Worm (Caenorhabditis elegans) whole organism, midembryonic: ENCODE measurements around the gene mpz-3.

Experiments
- T22C8.4 ChIP-seq: fragments of 200-800 bp; sonication (Bioruptor generic); IDR thresholded peaks from 2 replicates; pipeline ENCODE4 v1.3.6; 2022; ENCODE audit warnings: missing genetic modification characterization, missing compliant biosample characterization
- cog-1 ChIP-seq: sonication (generic microtip); optimal IDR thresholded peaks from 2 replicates; lab custom pipeline; 2016; ENCODE audit warnings: missing genetic modification characterization, missing compliant biosample characterization
- flt-1 ChIP-seq: fragments of 200-800 bp; sonication (Bioruptor generic); IDR thresholded peaks from 2 replicates; pipeline ENCODE4 v1.3.6; 2022; ENCODE audit warnings: missing genetic modification characterization, missing compliant biosample characterization
- klf-2 ChIP-seq: fragments of 200-800 bp; sonication (Bioruptor generic); conservative IDR thresholded peaks from 2 replicates; pipeline ENCODE4 v1.3.6; 2022; ENCODE audit warnings: missing genetic modification reagents, missing genetic modification characterization, missing compliant biosample characterization
- med-1 ChIP-seq: sonication (generic microtip); optimal IDR thresholded peaks from 2 replicates; lab custom pipeline; 2017; ENCODE audit warnings: missing genetic modification characterization, mild to moderate bottlenecking, missing compliant biosample characterization, antibody characterized with exemption, missing genetic modification reagents; ENCODE audit not compliant: insufficient read depth
- ref-1 ChIP-seq: fragments of 200-800 bp; sonication (Bioruptor generic); conservative IDR thresholded peaks from 2 replicates; pipeline ENCODE4 v1.3.6; 2022; ENCODE audit warnings: missing genetic modification reagents, missing genetic modification characterization, missing compliant biosample characterization
- tab-1 ChIP-seq: fragments of 200-800 bp; sonication (Bioruptor generic); IDR thresholded peaks from 2 replicates; pipeline ENCODE4 v1.3.6; 2022; ENCODE audit warnings: missing genetic modification characterization, missing compliant biosample characterization
- ztf-23 ChIP-seq: fragments of 200-800 bp; sonication (Bioruptor generic); IDR thresholded peaks from 2 replicates; pipeline ENCODE4 v1.3.6; 2022; ENCODE audit warnings: missing genetic modification reagents, missing genetic modification characterization, missing compliant biosample characterization
- ztf-29 ChIP-seq: fragments of 200-800 bp; sonication (Bioruptor generic); IDR thresholded peaks from 2 replicates; pipeline ENCODE4 v1.3.6; 2022; ENCODE audit warnings: missing genetic modification reagents, missing genetic modification characterization, missing compliant biosample characterization

Gene mpz-3

DNA sequence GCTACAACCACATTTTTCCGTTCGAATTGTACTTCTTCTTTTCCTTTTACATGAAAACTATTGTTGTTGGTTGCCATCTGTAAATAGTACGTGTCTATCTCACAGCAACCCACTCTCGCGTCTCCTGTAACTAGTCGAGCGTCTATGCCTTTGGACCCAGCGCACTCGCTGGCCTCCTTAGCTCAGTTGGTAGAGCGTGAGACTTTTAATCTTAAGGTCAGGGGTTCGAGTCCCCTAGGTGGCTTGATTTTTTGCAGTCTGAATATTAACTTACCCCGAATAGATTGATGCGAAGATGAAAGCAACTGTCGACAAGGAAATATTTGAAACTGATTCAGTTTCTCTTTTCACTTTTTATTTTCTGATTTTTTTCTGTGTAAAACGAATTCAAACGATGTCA lies at the start of gene mpz-3:
Gene mpz-3 (minus strand): TSS at position 320 of the 400 bp plus-strand sequence.
- TF ChIP-seq med-1 (GFP tag; lab: Kevin White, UChicago) (peak; percentile 66), klf-2 (GFP tag; lab: Robert Waterston, UW) (no peak; the same call in none of the 2 replicates), cog-1 (tag; lab: Kevin White, UChicago) (no peak), ztf-23 (GFP tag; lab: Robert Waterston, UW) (peak; percentile 80; the same call in 1 of the 2 replicates), ref-1 (GFP tag; lab: Robert Waterston, UW) (peak; percentile 61), T22C8.4 (peak; percentile 67; the same call in 1 of the 2 replicates), flt-1 (GFP tag; lab: Robert Waterston, UW) (peak; percentile 86), tab-1 (GFP tag; lab: Robert Waterston, UW) (peak; percentile 82; the same call in 1 of the 2 replicates), ztf-29 (peak; percentile 56; the same call in 1 of the 2 replicates)

DNA sequence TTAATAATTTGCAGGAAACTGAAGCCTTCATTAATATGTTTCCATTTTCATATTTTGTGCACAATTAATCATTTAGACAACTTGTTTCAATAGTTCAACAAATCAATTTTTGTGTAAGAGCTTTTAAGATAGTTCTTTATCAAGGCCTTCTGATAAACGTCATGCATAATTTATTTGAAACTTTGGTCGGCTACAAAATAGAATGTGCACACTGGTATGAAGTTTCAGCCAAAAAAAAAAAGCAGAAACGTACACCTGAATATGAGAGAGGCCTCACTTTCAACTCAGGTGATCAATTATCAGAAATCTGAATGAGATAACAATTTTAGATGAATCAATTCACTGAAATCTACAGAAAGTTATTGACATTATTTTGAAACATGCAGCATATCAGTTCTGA lies 49.3 kb upstream of the mpz-3 start:
- TF ChIP-seq ref-1 (GFP tag; lab: Robert Waterston, UW): no peak

DNA sequence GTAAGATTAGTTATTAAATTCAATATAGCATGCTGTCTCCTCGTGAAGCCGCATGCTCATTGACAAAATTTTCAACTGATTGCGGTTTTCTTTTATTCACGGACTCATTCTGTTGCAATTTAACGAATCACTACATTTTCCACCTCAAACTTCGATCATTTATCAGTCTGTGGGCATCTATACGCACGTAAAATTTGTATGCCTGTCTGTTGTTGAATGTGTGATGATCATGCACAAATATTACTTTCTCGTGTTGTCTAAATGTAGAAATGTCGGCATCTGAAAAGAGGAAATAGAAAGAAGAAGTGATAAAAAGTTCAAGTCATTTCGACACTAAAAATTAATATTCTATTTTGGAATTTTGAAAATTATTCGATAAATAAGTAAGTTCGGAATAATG lies 47.3 kb upstream of the mpz-3 start:
- TF ChIP-seq ztf-23 (GFP tag; lab: Robert Waterston, UW) (no peak), med-1 (GFP tag; lab: Kevin White, UChicago) (no peak)

DNA sequence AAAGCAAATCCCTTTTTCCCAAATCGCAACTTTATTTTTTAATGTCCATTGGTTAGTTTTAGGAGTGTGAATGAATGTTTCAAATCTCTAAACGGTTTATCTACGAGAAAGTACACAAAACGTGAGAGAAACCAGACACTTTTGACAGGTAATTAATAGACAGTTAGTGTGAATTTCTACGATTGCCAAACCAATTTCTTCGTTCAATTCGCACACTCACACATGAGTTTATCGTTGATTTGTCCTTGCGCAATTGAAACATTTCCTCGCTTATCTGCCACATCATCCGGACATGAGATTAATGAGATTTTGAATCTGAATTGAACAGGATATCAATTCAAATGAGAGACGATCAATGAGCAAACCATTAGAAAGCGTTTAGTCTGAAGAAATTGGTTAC lies 45.1 kb upstream of the mpz-3 start:
- TF ChIP-seq ztf-23 (GFP tag; lab: Robert Waterston, UW) (no peak), cog-1 (tag; lab: Kevin White, UChicago) (no peak)

DNA sequence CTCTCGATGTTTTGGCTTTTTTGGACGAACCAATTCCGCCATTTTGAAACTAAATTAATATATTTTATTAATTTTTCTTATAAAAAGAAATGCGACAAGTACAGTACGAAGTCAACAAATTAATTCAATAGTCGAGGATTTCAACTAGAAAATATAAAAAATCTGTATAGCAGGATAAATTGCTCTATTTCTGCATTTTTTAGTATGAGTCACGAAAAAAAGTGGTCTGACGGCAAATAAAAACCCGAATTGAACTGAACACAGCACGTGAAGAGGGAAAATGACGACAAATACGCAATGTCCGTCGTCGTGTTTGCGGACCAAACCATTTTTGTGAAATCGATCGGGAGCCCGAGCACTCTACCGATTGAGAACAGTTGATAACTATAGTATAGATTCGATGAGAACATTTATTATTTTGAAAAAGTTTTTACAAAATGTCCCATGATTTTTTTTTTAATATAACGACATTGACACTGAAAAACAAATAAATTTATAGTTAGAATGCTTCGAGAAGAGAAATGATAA lies 44.2 kb upstream of the mpz-3 start, which contains the start of gene epg-5:
Gene epg-5 (minus strand): TSS at position 51 of the 528 bp plus-strand sequence.
- peak; percentile 51; the same call in 1 of the 2 replicates for TF ChIP-seq T22C8.4
- TF ChIP-seq klf-2 (GFP tag; lab: Robert Waterston, UW): no peak

DNA sequence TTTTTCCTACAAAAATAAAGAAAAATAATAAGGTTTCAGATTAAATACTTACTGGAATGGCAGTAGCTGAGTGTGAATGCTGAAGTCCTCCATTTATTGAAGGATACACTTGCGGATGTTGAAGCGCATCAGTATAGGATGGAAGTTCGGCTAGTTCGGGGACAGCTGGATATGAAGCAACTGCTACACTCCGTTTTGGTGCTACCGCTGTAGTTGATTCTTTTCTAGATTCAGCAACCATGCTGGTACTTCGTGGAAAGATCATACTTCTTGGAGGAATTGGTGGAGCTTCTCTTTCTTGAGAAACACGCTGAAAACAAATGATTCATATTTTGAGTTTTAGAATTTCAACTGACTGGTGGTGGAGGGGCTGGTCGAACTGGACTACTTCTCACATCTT lies 43.4 kb upstream of the mpz-3 start:
- TF ChIP-seq ztf-29 (no peak), ztf-23 (GFP tag; lab: Robert Waterston, UW) (no peak), klf-2 (GFP tag; lab: Robert Waterston, UW) (no peak), tab-1 (GFP tag; lab: Robert Waterston, UW) (no peak), T22C8.4 (no peak), flt-1 (GFP tag; lab: Robert Waterston, UW) (no peak)

DNA sequence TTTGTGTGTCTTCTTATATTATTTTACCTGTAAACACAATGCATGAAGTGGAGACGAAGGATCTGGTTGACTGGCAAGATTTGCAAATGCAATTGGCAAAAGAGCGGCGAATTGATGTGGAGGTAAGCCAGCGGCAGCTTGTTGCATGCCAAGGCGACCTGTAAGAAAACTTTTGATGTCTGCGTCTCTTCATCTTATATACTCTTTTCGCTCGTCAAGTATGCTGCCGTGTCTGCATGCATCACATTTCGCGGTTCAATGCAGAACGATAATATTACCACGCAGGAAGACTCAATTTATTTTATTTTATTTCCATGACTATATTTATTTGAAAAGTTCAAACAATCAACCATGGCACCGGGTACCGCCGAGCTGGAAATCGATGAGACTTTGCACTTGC lies 35.8 kb upstream of the mpz-3 start, which contains the start of gene vps-33.2:
Gene vps-33.2 (plus strand): TSS at position 244 of the 400 bp plus-strand sequence.
- TF ChIP-seq ztf-23 (GFP tag; lab: Robert Waterston, UW) (peak; percentile 75), ztf-29 (no peak)

DNA sequence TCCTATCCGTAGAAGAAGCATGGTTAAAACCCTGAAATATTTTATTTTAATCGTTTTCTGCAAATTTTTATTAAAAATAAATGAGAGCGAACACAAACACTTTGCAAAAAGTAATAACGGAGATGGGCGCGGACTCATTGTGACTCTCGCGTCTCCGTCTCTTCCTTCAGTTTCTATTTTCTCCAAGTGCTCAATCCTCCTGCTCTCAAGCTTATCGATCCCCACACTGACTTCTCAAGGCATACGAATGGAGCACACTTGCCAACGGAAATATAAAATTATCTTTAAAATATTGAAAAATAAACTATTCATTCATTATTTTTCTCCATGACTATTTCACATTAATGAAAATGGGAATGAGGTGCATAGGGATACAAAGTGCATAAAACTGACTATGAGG lies 32.9 kb upstream of the mpz-3 start, which contains the start of gene dnj-8:
Gene dnj-8 (minus strand): TSS at position 31 of the 400 bp plus-strand sequence.
- TF ChIP-seq T22C8.4: no peak
- TF ChIP-seq ztf-23 (GFP tag; lab: Robert Waterston, UW): peak; percentile 43; the same call in 1 of the 2 replicates
- no peak for TF ChIP-seq ref-1 (GFP tag; lab: Robert Waterston, UW)
- no peak for TF ChIP-seq flt-1 (GFP tag; lab: Robert Waterston, UW)
- TF ChIP-seq ztf-29: no peak
- TF ChIP-seq cog-1 (tag; lab: Kevin White, UChicago): no peak
- no peak for TF ChIP-seq klf-2 (GFP tag; lab: Robert Waterston, UW)

DNA sequence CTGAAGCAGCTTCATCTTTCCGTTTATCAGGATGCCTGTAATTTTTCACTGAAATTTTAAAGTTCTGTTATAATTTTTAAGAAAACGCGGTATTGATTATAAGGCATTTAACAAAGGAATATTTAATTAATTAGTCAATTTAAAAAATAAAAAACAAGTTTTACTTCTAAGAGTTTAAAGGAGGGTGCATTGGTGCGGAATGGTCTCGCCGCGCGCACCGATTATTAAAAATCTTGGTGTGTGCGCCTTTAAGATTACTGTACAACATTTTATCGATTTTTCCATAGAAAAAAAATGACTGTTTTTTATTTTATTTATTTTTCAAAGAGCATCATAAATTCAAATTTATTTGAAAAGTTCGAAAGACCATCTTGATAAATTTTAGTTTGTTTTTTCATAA lies 32.3 kb upstream of the mpz-3 start:
- TF ChIP-seq tab-1 (GFP tag; lab: Robert Waterston, UW) (no peak), med-1 (GFP tag; lab: Kevin White, UChicago) (no peak), klf-2 (GFP tag; lab: Robert Waterston, UW) (no peak), cog-1 (tag; lab: Kevin White, UChicago) (no peak), ref-1 (GFP tag; lab: Robert Waterston, UW) (no peak), ztf-29 (no peak), ztf-23 (GFP tag; lab: Robert Waterston, UW) (no peak), T22C8.4 (no peak), flt-1 (GFP tag; lab: Robert Waterston, UW) (no peak)

DNA sequence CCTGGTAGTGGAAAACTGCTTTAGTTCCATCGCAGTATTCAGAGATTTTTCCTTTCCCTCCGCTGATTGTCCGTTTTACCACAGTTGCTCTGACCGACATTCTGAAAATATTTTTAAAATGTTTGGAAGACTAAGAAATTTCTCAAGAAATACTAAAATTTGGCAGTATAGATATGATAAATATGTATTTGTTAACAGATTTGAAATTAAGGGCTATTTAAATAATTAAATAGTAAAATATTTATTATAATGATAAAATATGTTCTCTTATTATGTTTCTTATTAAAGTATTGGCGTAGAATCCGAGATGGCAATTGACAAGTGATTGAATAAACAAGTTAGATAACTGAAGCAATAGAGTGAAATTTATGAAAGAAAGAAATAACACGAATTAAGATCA lies 29.0 kb upstream of the mpz-3 start, which contains the start of gene aipr-1:
Gene aipr-1 (minus strand): TSS at position 101 of the 400 bp plus-strand sequence.
- TF ChIP-seq klf-2 (GFP tag; lab: Robert Waterston, UW) (no peak), ref-1 (GFP tag; lab: Robert Waterston, UW) (no peak), med-1 (GFP tag; lab: Kevin White, UChicago) (no peak), tab-1 (GFP tag; lab: Robert Waterston, UW) (no peak), flt-1 (GFP tag; lab: Robert Waterston, UW) (no peak), ztf-23 (GFP tag; lab: Robert Waterston, UW) (no peak), cog-1 (tag; lab: Kevin White, UChicago) (no peak), ztf-29 (no peak), T22C8.4 (no peak)

DNA sequence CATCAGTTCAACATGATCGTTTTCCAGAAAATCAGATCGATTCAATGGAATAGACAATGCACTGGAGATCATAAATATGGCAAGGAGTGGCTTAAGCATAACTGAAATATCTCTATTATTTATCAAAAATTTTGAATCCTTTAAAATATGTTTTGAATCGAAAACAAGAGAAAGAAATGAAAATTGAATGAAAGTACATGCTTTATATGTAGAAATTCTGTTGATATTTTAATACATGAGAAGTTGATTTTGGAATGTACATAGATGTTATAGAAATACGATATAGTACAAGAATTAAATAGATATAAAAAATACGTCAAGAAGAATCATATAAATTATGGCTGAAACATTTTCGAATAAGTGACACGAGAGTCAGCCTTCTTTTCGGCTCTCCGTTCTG lies 27.1 kb upstream of the mpz-3 start, which contains the start of gene C56C10.9:
Gene C56C10.9 (minus strand): TSS at position 101 of the 400 bp plus-strand sequence.
- TF ChIP-seq ref-1 (GFP tag; lab: Robert Waterston, UW) (no peak), klf-2 (GFP tag; lab: Robert Waterston, UW) (no peak), med-1 (GFP tag; lab: Kevin White, UChicago) (no peak), T22C8.4 (no peak), cog-1 (tag; lab: Kevin White, UChicago) (no peak), flt-1 (GFP tag; lab: Robert Waterston, UW) (no peak), ztf-29 (no peak), ztf-23 (GFP tag; lab: Robert Waterston, UW) (no peak), tab-1 (GFP tag; lab: Robert Waterston, UW) (no peak)
